Fruit fly (Drosophila melanogaster): Measurements from ENCODE around the gene r.

The r gene

dm6 chrX:16655724-16656235 lies 621 bp downstream of the r start (continued):
- TF ChIP-seq disco-r (GFP tag; optimal IDR thresholded peaks at IDR 0.05) = no peak
- TF ChIP-seq run (tag; optimal IDR thresholded peaks at IDR 0.05) = no peak
- no peak for TF ChIP-seq pfk (GFP tag; optimal IDR thresholded peaks at IDR 0.05)
- no peak for TF ChIP-seq CG4854 (GFP tag; optimal IDR thresholded peaks at IDR 0.05)
- no peak for TF ChIP-seq gcm2 (GFP tag; optimal IDR thresholded peaks at IDR 0.05)
- TF ChIP-seq CG2129 (GFP tag; IDR thresholded peaks at IDR 0.05; ENCODE audit: partially characterized antibody) = no peak
- no peak for TF ChIP-seq unpg (GFP tag; optimal IDR thresholded peaks at IDR 0.05)
- TF ChIP-seq zen2 (GFP tag; IDR thresholded peaks at IDR 0.05; ENCODE audit: partially characterized antibody) = no peak
- TF ChIP-seq Dfd (GFP tag; optimal IDR thresholded peaks at IDR 0.05) = no peak
- TF ChIP-seq C15 (GFP tag; IDR thresholded peaks at IDR 0.05) = no peak
- TF ChIP-seq Deaf1 (tag; optimal IDR thresholded peaks at IDR 0.05) = no peak
- TF ChIP-seq chn (GFP tag; optimal IDR thresholded peaks at IDR 0.05) = no peak
- TF ChIP-seq Nf-YC (tag; optimal IDR thresholded peaks at IDR 0.05) = peak; percentile 73
- TF ChIP-seq sqz (GFP tag; optimal IDR thresholded peaks at IDR 0.05) = no peak
- peak; percentile 12 for TF ChIP-seq stwl (tag; optimal IDR thresholded peaks at IDR 0.05)
- no peak for TF ChIP-seq CG6654 (GFP tag; optimal IDR thresholded peaks at IDR 0.05)
- TF ChIP-seq corto (GFP tag; optimal IDR thresholded peaks at IDR 0.05) = no peak
- TF ChIP-seq Kr (GFP tag; optimal IDR thresholded peaks at IDR 0.05) = no peak
- no peak for TF ChIP-seq fd96Cb (tag; optimal IDR thresholded peaks at IDR 0.05)
- peak; percentile 86 for TF ChIP-seq mirr (GFP tag; optimal IDR thresholded peaks at IDR 0.05)
- TF ChIP-seq CG34376 (GFP tag; optimal IDR thresholded peaks at IDR 0.05) = peak; percentile 83
- TF ChIP-seq CG7928 (GFP tag; optimal IDR thresholded peaks at IDR 0.05) = no peak
- TF ChIP-seq vvl (GFP tag; IDR thresholded peaks at IDR 0.05) = peak; percentile 41; the same call in 1 of the 2 replicates
- TF ChIP-seq sisA (GFP tag; IDR thresholded peaks at IDR 0.05) = no peak
- TF ChIP-seq Mes4 (GFP tag; optimal IDR thresholded peaks at IDR 0.05) = no peak
- TF ChIP-seq Sox100B (GFP tag; optimal IDR thresholded peaks at IDR 0.05) = no peak
- peak; percentile 11 for TF ChIP-seq Blimp-1 (GFP tag; optimal IDR thresholded peaks at IDR 0.05)
- no peak for TF ChIP-seq CG18011 (GFP tag; optimal IDR thresholded peaks at IDR 0.05)
- TF ChIP-seq Lpt (GFP tag; optimal IDR thresholded peaks at IDR 0.05) = no peak
- peak; percentile 86 for TF ChIP-seq CG31365 (tag; optimal IDR thresholded peaks at IDR 0.05)
- TF ChIP-seq maf-S (GFP tag; optimal IDR thresholded peaks at IDR 0.05) = no peak
- no peak for TF ChIP-seq CG3838 (GFP tag; optimal IDR thresholded peaks at IDR 0.05)
- TF ChIP-seq CG14014 (GFP tag; IDR thresholded peaks at IDR 0.05) = no peak
- no peak for TF ChIP-seq CG4360 (GFP tag; IDR thresholded peaks at IDR 0.05)
- peak; percentile 22; the same call in 1 of the 2 replicates for TF ChIP-seq amos (GFP tag; IDR thresholded peaks at IDR 0.05; ENCODE audit: partially characterized antibody)
- no peak for TF ChIP-seq CG17568 (GFP tag; optimal IDR thresholded peaks at IDR 0.05)
- no peak for TF ChIP-seq E2f1 (GFP tag; IDR thresholded peaks at IDR 0.05)
- no peak for TF ChIP-seq ewg (GFP tag; optimal IDR thresholded peaks at IDR 0.05)
- no peak for TF ChIP-seq CG15601 (tag; optimal IDR thresholded peaks at IDR 0.05)
- TF ChIP-seq gem (tag; optimal IDR thresholded peaks at IDR 0.05) = no peak
- no peak for TF ChIP-seq CG18619 (GFP tag; optimal IDR thresholded peaks at IDR 0.05)
- TF ChIP-seq gsb-n (tag; optimal IDR thresholded peaks at IDR 0.05) = peak; percentile 35
- TF ChIP-seq Camta (GFP tag; optimal IDR thresholded peaks at IDR 0.05) = no peak
- TF ChIP-seq bowl (GFP tag; IDR thresholded peaks at IDR 0.05) = no peak
- TF ChIP-seq slp2 (GFP tag; optimal IDR thresholded peaks at IDR 0.05) = no peak
- TF ChIP-seq B-H1 (GFP tag; IDR thresholded peaks at IDR 0.05) = no peak
- no peak for TF ChIP-seq Bdp1 (GFP tag; optimal IDR thresholded peaks at IDR 0.05)
- TF ChIP-seq Tbp (GFP tag; optimal IDR thresholded peaks at IDR 0.05) = no peak
- TF ChIP-seq dm (GFP tag; optimal IDR thresholded peaks at IDR 0.05) = peak; percentile 72
- TF ChIP-seq her (GFP tag; optimal IDR thresholded peaks at IDR 0.05) = peak; percentile 29
- TF ChIP-seq NC2α (GFP tag; optimal IDR thresholded peaks at IDR 0.05) = no peak
